Worm (Caenorhabditis elegans): Measurements from ENCODE around the gene str-150.

DNA sequence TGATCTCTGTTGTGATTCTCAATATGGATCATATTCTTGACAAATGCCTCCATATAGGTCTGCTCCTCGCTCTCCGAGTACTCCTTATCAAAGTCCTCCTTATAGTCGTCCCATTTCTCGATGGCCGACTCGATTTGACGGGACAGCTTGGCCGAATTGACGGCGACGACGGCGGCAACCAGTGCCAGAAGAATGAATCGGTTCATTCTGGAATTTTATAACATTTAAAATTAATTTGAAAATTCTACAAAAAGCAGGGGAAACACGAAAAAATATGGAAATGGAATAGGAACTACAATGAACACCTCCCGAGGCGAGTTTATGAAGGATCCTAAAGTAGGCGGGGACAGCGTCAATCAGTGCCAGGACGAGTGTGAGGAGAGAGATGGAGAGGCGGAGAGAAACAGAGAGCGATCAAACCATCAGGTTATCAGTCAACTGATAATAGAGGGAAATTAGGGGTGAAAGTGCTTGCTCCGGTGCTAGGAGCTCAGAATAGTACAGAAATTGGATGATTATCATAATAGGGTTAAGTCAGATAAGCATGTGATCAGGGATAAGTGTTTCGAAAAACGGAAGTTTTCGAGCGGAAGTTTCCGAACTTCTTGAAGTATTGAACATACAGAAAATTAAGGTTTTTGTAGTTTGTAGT, 12.2 kb downstream of the str-150 start, which contains the start of gene cpl-1:
- no peak for TF ChIP-seq hmbx-1 (tag; optimal IDR thresholded peaks at IDR 0.05)
- no peak for TF ChIP-seq hmg-4 (GFP tag; optimal IDR thresholded peaks at IDR 0.05)
- no peak for TF ChIP-seq ceh-13 (GFP tag; optimal IDR thresholded peaks at IDR 0.05)
- TF ChIP-seq F13C5.2 (tag; optimal IDR thresholded peaks at IDR 0.05) = no peak
- TF ChIP-seq ceh-36 (tag; optimal IDR thresholded peaks at IDR 0.05) = no peak
- TF ChIP-seq ama-1 (optimal IDR thresholded peaks at IDR 0.05) = no peak
- TF ChIP-seq aly-1 (tag; optimal IDR thresholded peaks at IDR 0.05) = no peak
- no peak for TF ChIP-seq B0310.2 (tag; optimal IDR thresholded peaks at IDR 0.05)
- TF ChIP-seq flt-1 (GFP tag; IDR thresholded peaks at IDR 0.05) = no peak
